Worm (Caenorhabditis elegans) whole organism, midembryonic: Measurements from ENCODE around the gene M110.9.

ENCODE experiments used
- T22C8.4 ChIP-seq: fragments of 200-800 bp; sonication (Bioruptor generic); IDR thresholded peaks from 2 replicates; pipeline ENCODE4 v1.3.6; 2022; ENCODE audit warnings: missing genetic modification characterization, missing compliant biosample characterization
- cog-1 ChIP-seq: sonication (generic microtip); optimal IDR thresholded peaks from 2 replicates; lab custom pipeline; 2016; ENCODE audit warnings: missing genetic modification characterization, missing compliant biosample characterization
- med-1 ChIP-seq: sonication (generic microtip); optimal IDR thresholded peaks from 2 replicates; lab custom pipeline; 2017; ENCODE audit warnings: missing genetic modification characterization, mild to moderate bottlenecking, missing compliant biosample characterization, antibody characterized with exemption, missing genetic modification reagents; ENCODE audit not compliant: insufficient read depth
- tab-1 ChIP-seq: fragments of 200-800 bp; sonication (Bioruptor generic); IDR thresholded peaks from 2 replicates; pipeline ENCODE4 v1.3.6; 2022; ENCODE audit warnings: missing genetic modification characterization, missing compliant biosample characterization
- ztf-23 ChIP-seq: fragments of 200-800 bp; sonication (Bioruptor generic); IDR thresholded peaks from 2 replicates; pipeline ENCODE4 v1.3.6; 2022; ENCODE audit warnings: missing genetic modification reagents, missing genetic modification characterization, missing compliant biosample characterization
- ztf-29 ChIP-seq: fragments of 200-800 bp; sonication (Bioruptor generic); IDR thresholded peaks from 2 replicates; pipeline ENCODE4 v1.3.6; 2022; ENCODE audit warnings: missing genetic modification reagents, missing genetic modification characterization, missing compliant biosample characterization

ce11 chrII:8216433-8216832 is 14.6 kb upstream of the M110.9 start, which contains the start of gene M110.3:
- TF ChIP-seq cog-1 (tag; lab: Kevin White, UChicago) (no peak), tab-1 (GFP tag; lab: Robert Waterston, UW) (no peak), T22C8.4 (peak; percentile 63; the same call in 1 of the 2 replicates), ztf-29 (GFP tag; lab: Robert Waterston, UW) (no peak), ztf-23 (GFP tag; lab: Robert Waterston, UW) (no peak), med-1 (GFP tag; lab: Kevin White, UChicago) (no peak)
